Fruit fly (Drosophila melanogaster) S2 (cell line): ENCODE data around the gene Dph5.

Experiments used
- CG8478 ChIP-seq: fragments of >200 bp; optimal IDR thresholded peaks from 2 replicates; lab custom pipeline; 2018
- CTCF ChIP-seq, 2 experiments: fragments of >200 bp; optimal IDR thresholded peaks; 2 replicates each; lab custom pipeline; 2018

DNA sequence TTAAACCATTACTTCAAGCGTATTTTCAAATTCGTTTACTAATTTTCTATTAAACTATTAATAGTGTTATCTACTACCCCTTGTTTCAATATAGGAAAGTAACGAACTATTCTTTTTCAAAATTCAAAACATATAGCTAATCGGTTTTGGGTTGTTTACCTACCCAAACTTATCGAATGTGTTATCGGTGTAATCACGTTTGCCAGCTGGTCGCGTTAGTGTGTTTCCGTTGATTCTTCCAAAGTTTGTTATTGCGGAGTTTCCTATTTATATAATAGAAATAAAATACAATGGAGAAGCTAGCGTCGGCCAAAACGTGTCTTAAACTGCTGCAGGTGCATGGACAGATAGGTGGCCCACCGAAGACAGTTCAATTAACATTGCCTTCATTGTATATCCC lies 35.3 kb upstream of the Dph5 start, which contains the start of gene mRpL45:
- TF ChIP-seq CG8478 (lab: Kevin White, UChicago) (no peak), CTCF (optimal IDR thresholded peaks at IDR 0.05; lab: Kevin White, UChicago) (no peak)
